Worm (Caenorhabditis elegans) whole organism, young adult: ENCODE measurements around the gene istr-1.

Experiments
- F39B2.1 ChIP-seq: fragments of 200-800 bp; sonication (Bioruptor generic); IDR thresholded peaks from 2 replicates; pipeline ENCODE4 v1.3.6; 2022; ENCODE audit warnings: missing genetic modification reagents, missing genetic modification characterization, missing compliant biosample characterization
- K11D2.4 ChIP-seq: fragments of 200-800 bp; sonication (Bioruptor generic); IDR thresholded peaks from 2 replicates; pipeline ENCODE4 v1.3.6; 2022; ENCODE audit warnings: missing genetic modification reagents, missing genetic modification characterization, missing compliant biosample characterization
- him-1 ChIP-seq: sonication (generic microtip); optimal IDR thresholded peaks from 2 replicates; lab custom pipeline; 2016; ENCODE audit warnings: missing genotype, missing genetic modification reagents, missing genetic modification characterization, missing compliant biosample characterization
- lin-35 ChIP-seq, 3 experiments: fragments of 150-350 bp in 2 of 3; sonication (generic microtip) in 1 of 3; optimal IDR thresholded peaks; 2 replicates each; lab custom pipeline; 2014 to 2018; ENCODE audit warnings: missing biosample characterization in 3 of 3, missing genetic modification characterization in 3 of 3, missing genetic modification reagents in 3 of 3
- madf-8 ChIP-seq: fragments of 200-800 bp; sonication (Bioruptor generic); conservative IDR thresholded peaks from 2 replicates; pipeline ENCODE4 v1.3.6; 2022; ENCODE audit warnings: missing genetic modification reagents, missing genetic modification characterization, missing compliant biosample characterization
- nfya-1 ChIP-seq: sonication (generic microtip); optimal IDR thresholded peaks from 2 replicates; lab custom pipeline; 2017; ENCODE audit warnings: antibody characterized with exemption, missing compliant biosample characterization, missing genetic modification characterization, borderline replicate concordance; ENCODE audit not compliant: insufficient read depth
- snpc-3.4 ChIP-seq: sonication (generic microtip); optimal IDR thresholded peaks from 2 replicates; lab custom pipeline; 2017; ENCODE audit warnings: missing genetic modification characterization, mild to moderate bottlenecking, missing compliant biosample characterization, antibody characterized with exemption, moderate library complexity, missing genotype, missing genetic modification reagents
- tbx-9 ChIP-seq: sonication (generic microtip); optimal IDR thresholded peaks from 2 replicates; lab custom pipeline; 2016; ENCODE audit warnings: borderline replicate concordance, missing genetic modification characterization, inconsistent platforms, missing compliant biosample characterization
- unc-62 ChIP-seq: fragments of 150-350 bp; optimal IDR thresholded peaks from 2 replicates; lab custom pipeline; 2014; ENCODE audit warnings: missing biosample characterization, missing genetic modification reagents, missing genetic modification characterization

- TF ChIP-seq snpc-3.4 (tag; lab: Kevin White, UChicago): no peak
- TF ChIP-seq tbx-9 (tag; lab: Kevin White, UChicago): no peak
- no peak for TF ChIP-seq F39B2.1 (GFP tag; lab: Robert Waterston, UW)
- no peak for TF ChIP-seq him-1 (tag; lab: Kevin White, UChicago)
- TF ChIP-seq lin-35 (GFP tag; optimal IDR thresholded peaks at IDR 0.05; lab: Kevin White, UChicago): no peak
- no peak for TF ChIP-seq madf-8 (GFP tag; lab: Robert Waterston, UW)
- no peak for TF ChIP-seq unc-62 (GFP tag; lab: Kevin White, UChicago)
- no peak for TF ChIP-seq nfya-1 (tag; lab: Kevin White, UChicago)
- TF ChIP-seq K11D2.4 (GFP tag; lab: Robert Waterston, UW): no peak
Observed at ce11 chrV:12649213-12649612, 48.4 kb upstream of the istr-1 start, which contains the start of gene gpa-9.
